Fruit fly (Drosophila melanogaster) whole organism, prepupa: ENCODE data around the gene CG43163.

Experiments
- Blimp-1 ChIP-seq: fragments of 200-800 bp; sonication (Bioruptor generic); optimal IDR thresholded peaks from 3 replicates; lab custom pipeline; 2017; ENCODE audit warnings: missing biosample characterization, missing genetic modification characterization, mild to moderate bottlenecking, moderate library complexity, missing genetic modification reagents
- CG15336 ChIP-seq: fragments of 200-800 bp; sonication (Bioruptor generic); IDR thresholded peaks from 2 replicates; pipeline ENCODE4 v1.3.6; 2022; ENCODE audit warnings: missing biosample characterization, missing genetic modification characterization
- CG16779 ChIP-seq: fragments of 200-800 bp; sonication (Bioruptor generic); optimal IDR thresholded peaks from 3 replicates; lab custom pipeline; 2017; ENCODE audit warnings: missing biosample characterization, mild to moderate bottlenecking, missing genetic modification characterization
- CG32006 ChIP-seq: fragments of 200-800 bp; sonication (Bioruptor generic); optimal IDR thresholded peaks from 3 replicates; lab custom pipeline; 2017; ENCODE audit warnings: missing biosample characterization, mild to moderate bottlenecking, missing genetic modification characterization
- CG34406 ChIP-seq: fragments of 200-800 bp; sonication (Bioruptor generic); optimal IDR thresholded peaks from 3 replicates; lab custom pipeline; 2016; ENCODE audit warnings: missing biosample characterization, missing genetic modification characterization
- CG6163 ChIP-seq: fragments of 200-800 bp; sonication (Bioruptor generic); IDR thresholded peaks from 3 replicates; pipeline ENCODE4 v1.3.6; 2022; ENCODE audit warnings: missing biosample characterization, missing genetic modification characterization
- CG6276 ChIP-seq: fragments of 200-800 bp; sonication (Bioruptor generic); optimal IDR thresholded peaks from 2 replicates; lab custom pipeline; 2017; ENCODE audit warnings: missing biosample characterization, mild to moderate bottlenecking, missing genetic modification characterization
- CG6808 ChIP-seq: fragments of 200-800 bp; sonication (Bioruptor generic); optimal IDR thresholded peaks from 3 replicates; lab custom pipeline; 2017; ENCODE audit warnings: missing biosample characterization, missing genetic modification characterization, mild to moderate bottlenecking, moderate library complexity, missing genetic modification reagents
- CG6854 ChIP-seq: fragments of 200-800 bp; sonication (Bioruptor generic); optimal IDR thresholded peaks from 2 replicates; lab custom pipeline; 2017; ENCODE audit warnings: missing biosample characterization, mild to moderate bottlenecking, missing genetic modification characterization
- CG8119 ChIP-seq: fragments of 200-800 bp; sonication (Bioruptor generic); IDR thresholded peaks from 3 replicates; pipeline ENCODE4 v1.3.6; 2022; ENCODE audit warnings: missing biosample characterization, missing genetic modification characterization
- CG8319 ChIP-seq: fragments of 200-800 bp; sonication (Bioruptor generic); optimal IDR thresholded peaks from 3 replicates; lab custom pipeline; 2016; ENCODE audit warnings: missing biosample characterization, missing genetic modification characterization
- CG8632 ChIP-seq: fragments of 200-800 bp; sonication (Bioruptor generic); optimal IDR thresholded peaks from 3 replicates; lab custom pipeline; 2016; ENCODE audit warnings: missing biosample characterization, missing genetic modification characterization
- CG9139 ChIP-seq: fragments of 200-800 bp; sonication (Bioruptor generic); optimal IDR thresholded peaks from 3 replicates; lab custom pipeline; 2017; ENCODE audit warnings: missing biosample characterization, mild to moderate bottlenecking, missing genetic modification characterization
- Eip78C ChIP-seq: fragments of 200-800 bp; sonication (Bioruptor generic); peaks from one replicate; lab custom pipeline; 2016; ENCODE audit warnings: missing biosample characterization, missing genetic modification characterization
- Eip93F ChIP-seq: fragments of 200-800 bp; sonication (Bioruptor generic); optimal IDR thresholded peaks from 2 replicates; lab custom pipeline; 2016; ENCODE audit warnings: missing biosample characterization, mild to moderate bottlenecking, missing genetic modification characterization
- Ets21C ChIP-seq: fragments of 200-800 bp; sonication (Bioruptor generic); optimal IDR thresholded peaks from 3 replicates; lab custom pipeline; 2016; ENCODE audit warnings: missing biosample characterization, missing genetic modification characterization
- Ets96B ChIP-seq: fragments of 200-800 bp; optimal IDR thresholded peaks from 2 replicates; lab custom pipeline; 2019; ENCODE audit warnings: missing biosample characterization, mild to moderate bottlenecking, missing genetic modification characterization, moderate library complexity
- Gug ChIP-seq: fragments of 200-800 bp; sonication (Bioruptor generic); IDR thresholded peaks from 2 replicates; pipeline ENCODE4 v1.3.6; 2022; ENCODE audit warnings: missing biosample characterization, missing genetic modification characterization
- Hr38 ChIP-seq: sonication (Bioruptor generic); optimal IDR thresholded peaks from 2 replicates; lab custom pipeline; 2016; ENCODE audit warnings: missing biosample characterization, missing genetic modification characterization
- Lpt ChIP-seq: fragments of 200-800 bp; sonication (Bioruptor generic); optimal IDR thresholded peaks from 3 replicates; lab custom pipeline; 2016; ENCODE audit warnings: missing biosample characterization, missing genetic modification characterization
- Met ChIP-seq: fragments of 200-800 bp; sonication (Bioruptor generic); optimal IDR thresholded peaks from 3 replicates; lab custom pipeline; 2016; ENCODE audit warnings: missing biosample characterization, missing genetic modification characterization
- OdsH ChIP-seq: fragments of 200-800 bp; sonication (Bioruptor generic); optimal IDR thresholded peaks from 3 replicates; lab custom pipeline; 2016; ENCODE audit warnings: missing biosample characterization, missing genetic modification characterization
- Smox ChIP-seq: fragments of 200-800 bp; sonication (Bioruptor generic); optimal IDR thresholded peaks from 3 replicates; lab custom pipeline; 2016; ENCODE audit warnings: missing biosample characterization, missing genetic modification characterization
- Sox15 ChIP-seq: fragments of 200-800 bp; sonication (Bioruptor generic); optimal IDR thresholded peaks from 3 replicates; lab custom pipeline; 2016; ENCODE audit warnings: missing biosample characterization, missing genetic modification characterization
- dac ChIP-seq: fragments of 200-800 bp; sonication (Bioruptor generic); optimal IDR thresholded peaks from 2 replicates; lab custom pipeline; 2017; ENCODE audit warnings: missing biosample characterization, mild to moderate bottlenecking, missing genetic modification characterization
- dsx ChIP-seq: fragments of 200-800 bp; optimal IDR thresholded peaks from 3 replicates; lab custom pipeline; 2019; ENCODE audit warnings: missing biosample characterization, mild to moderate bottlenecking, missing genetic modification characterization, moderate library complexity; ENCODE audit not compliant: poor library complexity, severe bottlenecking
- eg ChIP-seq: fragments of 200-800 bp; sonication (Bioruptor generic); IDR thresholded peaks from 3 replicates; pipeline ENCODE4 v1.3.6; 2022; ENCODE audit warnings: missing biosample characterization, missing genetic modification characterization
- esn ChIP-seq: fragments of 200-800 bp; sonication (Bioruptor generic); optimal IDR thresholded peaks from 2 replicates; lab custom pipeline; 2016; ENCODE audit warnings: missing biosample characterization, mild to moderate bottlenecking, missing genetic modification characterization, moderate library complexity
- fd85E ChIP-seq: fragments of 200-800 bp; sonication (Bioruptor generic); optimal IDR thresholded peaks from 3 replicates; lab custom pipeline; 2016; ENCODE audit warnings: missing biosample characterization, missing genetic modification characterization
- fkh ChIP-seq: fragments of 200-800 bp; sonication (Bioruptor generic); optimal IDR thresholded peaks from 3 replicates; lab custom pipeline; 2017; ENCODE audit warnings: missing biosample characterization, mild to moderate bottlenecking, missing genetic modification characterization, moderate library complexity
- lz ChIP-seq: fragments of 200-800 bp; sonication (Bioruptor generic); optimal IDR thresholded peaks from 3 replicates; lab custom pipeline; 2016; ENCODE audit warnings: missing biosample characterization, missing genetic modification characterization
- salr ChIP-seq, 2 experiments: fragments of 200-800 bp; sonication (Bioruptor generic); optimal IDR thresholded peaks; 3 replicates each; lab custom pipeline; 2016 to 2018; ENCODE audit warnings: missing biosample characterization in 2 of 2, missing genetic modification characterization in 2 of 2, mild to moderate bottlenecking in 1 of 2
- ss ChIP-seq, 2 experiments: fragments of 200-800 bp; sonication (Bioruptor generic); optimal IDR thresholded peaks; 2 replicates in 1 of 2; 3 replicates in 1 of 2; lab custom pipeline; 2017 to 2018; ENCODE audit warnings: mild to moderate bottlenecking in 2 of 2, missing biosample characterization in 2 of 2, missing genetic modification characterization in 2 of 2, moderate library complexity in 1 of 2

CG43163 gene

dm6 chr3L:8518516-8519087 is 11.7 kb upstream of the CG43163 start, which contains the start of gene GstO3:
Gene GstO3 (plus strand): TSS chr3L:8518885.
- TF ChIP-seq Hr38 (no peak), fd85E (peak; percentile 28), CG16779 (tag; lab: Kevin White, UChicago) (peak; percentile 46), CG8119 (GFP tag; lab: Robert Waterston, UW) (peak; percentile 73), OdsH (GFP tag; lab: Kevin White, UChicago) (no peak), salr (GFP tag; optimal IDR thresholded peaks at IDR 0.05; lab: Kevin White, UChicago) (no peak), CG34406 (peak; percentile 6), Eip93F (GFP tag; lab: Kevin White, UChicago) (peak; percentile 7), Ets96B (tag; lab: Kevin White, UChicago) (peak; percentile 3), CG15336 (peak; percentile 76), CG6276 (GFP tag; lab: Kevin White, UChicago) (no peak), ss (GFP tag; optimal IDR thresholded peaks at IDR 0.05; lab: Kevin White, UChicago) (peak; percentile 51 to 54), CG6854 (GFP tag; lab: Kevin White, UChicago) (peak; percentile 59), dsx (GFP tag; lab: Kevin White, UChicago) (peak; percentile 56), CG32006 (GFP tag; lab: Kevin White, UChicago) (no peak), CG8319 (no peak), CG6163 (GFP tag; lab: Robert Waterston, UW) (peak; percentile 62; the same call in 2 of the 3 replicates), Eip78C (GFP tag; lab: Kevin White, UChicago) (peak; percentile 69), eg (GFP tag; lab: Robert Waterston, UW) (peak; percentile 39; the same call in 1 of the 3 replicates), Met (GFP tag; lab: Kevin White, UChicago) (no peak)

dm6 chr3L:8514768-8515167 is 7.8 kb upstream of the CG43163 start, which contains the start of gene CG6683:
Gene CG6683 (minus strand): TSS chr3L:8514921.
- TF ChIP-seq Ets21C (GFP tag; lab: Kevin White, UChicago) (no peak), CG6808 (GFP tag; lab: Kevin White, UChicago) (no peak), fkh (GFP tag; lab: Kevin White, UChicago) (peak; percentile 90)
- TF ChIP-seq, all 60 proteins: peak for 1

- TF ChIP-seq Ets21C (GFP tag; lab: Kevin White, UChicago) (no peak), Blimp-1 (GFP tag; lab: Kevin White, UChicago) (no peak), CG8632 (GFP tag; lab: Kevin White, UChicago) (no peak), Sox15 (GFP tag; lab: Kevin White, UChicago) (no peak), dsx (GFP tag; lab: Kevin White, UChicago) (no peak), Eip78C (GFP tag; lab: Kevin White, UChicago) (no peak), CG6808 (GFP tag; lab: Kevin White, UChicago) (no peak), dac (GFP tag; lab: Kevin White, UChicago) (no peak), eg (GFP tag; lab: Robert Waterston, UW) (no peak), Gug (GFP tag; lab: Robert Waterston, UW) (no peak), Lpt (GFP tag; lab: Kevin White, UChicago) (no peak), esn (GFP tag; lab: Kevin White, UChicago) (no peak), CG9139 (GFP tag; lab: Kevin White, UChicago) (no peak), lz (GFP tag; lab: Kevin White, UChicago) (no peak), Ets96B (tag; lab: Kevin White, UChicago) (no peak)
Measured at dm6 chr3L:8513258-8513657, 6.3 kb upstream of the CG43163 start.

- TF ChIP-seq fd85E = no peak
- no peak for TF ChIP-seq Smox (GFP tag; lab: Kevin White, UChicago)
- TF ChIP-seq OdsH (GFP tag; lab: Kevin White, UChicago) = no peak
- TF ChIP-seq eg (GFP tag; lab: Robert Waterston, UW) = no peak
Measured at dm6 chr3L:8512428-8512827, 5.5 kb upstream of the CG43163 start, which contains the start of gene CG6765. Gene CG6765 (plus strand): TSS chr3L:8512767.
